Worm (Caenorhabditis elegans): Measurements from ENCODE around the gene npax-4.

- TF ChIP-seq ama-1 (optimal IDR thresholded peaks at IDR 0.05) (no peak), tbx-37 (GFP tag; conservative IDR thresholded peaks at IDR 0.05) (no peak)
These were observed 35.3 kb downstream of the npax-4 start, which contains the start of gene T11B7.2 for ce11 chrIV:8844457-8844856.
